Worm (Caenorhabditis elegans) whole organism, mixed stage, embryonic: Measurements from ENCODE around the gene dct-8.
A peak's percentile ranks its signal among the peaks of the same experiment; 100 is the strongest.

Experiments used
- M03D4.4 ChIP-seq: sonication (generic microtip); optimal IDR thresholded peaks from 2 replicates; lab custom pipeline; 2017; ENCODE audit warnings: mild to moderate bottlenecking, missing genetic modification characterization, missing compliant biosample characterization
- bed-3 ChIP-seq: fragments of 200-800 bp; sonication (Bioruptor generic); optimal IDR thresholded peaks from 3 replicates; lab custom pipeline; 2018; ENCODE audit warnings: mild to moderate bottlenecking, missing genetic modification characterization, moderate library complexity, missing compliant biosample characterization
- blmp-1 ChIP-seq: fragments of 150-350 bp; optimal IDR thresholded peaks from 2 replicates; lab custom pipeline; 2014; ENCODE audit warnings: missing biosample characterization, missing genetic modification characterization
- ceh-39 ChIP-seq: fragments of 150-350 bp; optimal IDR thresholded peaks from 2 replicates; lab custom pipeline; 2014; ENCODE audit warnings: missing biosample characterization, missing genetic modification characterization
- ceh-43 ChIP-seq: fragments of 200-800 bp; sonication (Bioruptor generic); optimal IDR thresholded peaks from 2 replicates; lab custom pipeline; 2018; ENCODE audit warnings: mild to moderate bottlenecking, missing genetic modification characterization, moderate library complexity, missing compliant biosample characterization
- ceh-83 ChIP-seq: fragments of 200-800 bp; sonication (Bioruptor generic); optimal IDR thresholded peaks from 2 replicates; lab custom pipeline; 2018; ENCODE audit warnings: mild to moderate bottlenecking, missing genetic modification characterization, missing compliant biosample characterization
- ces-1 ChIP-seq: fragments of 150-350 bp; optimal IDR thresholded peaks from 2 replicates; lab custom pipeline; 2014; ENCODE audit warnings: missing biosample characterization, missing genetic modification reagents, missing genetic modification characterization
- cnd-1 ChIP-seq: fragments of 200-800 bp; sonication (Bioruptor generic); optimal IDR thresholded peaks from 2 replicates; lab custom pipeline; 2018; ENCODE audit warnings: mild to moderate bottlenecking, missing genetic modification characterization, missing compliant biosample characterization
- drap-1 ChIP-seq: fragments of 200-800 bp; sonication (Bioruptor generic); optimal IDR thresholded peaks from 3 replicates; lab custom pipeline; 2018; ENCODE audit warnings: mild to moderate bottlenecking, missing genetic modification characterization, missing compliant biosample characterization
- elt-1 ChIP-seq: sonication (generic microtip); optimal IDR thresholded peaks from 2 replicates; lab custom pipeline; 2017; ENCODE audit warnings: missing genetic modification characterization, mild to moderate bottlenecking, missing compliant biosample characterization, antibody characterized with exemption, moderate library complexity, borderline replicate concordance; ENCODE audit not compliant: insufficient read depth
- elt-3 ChIP-seq: fragments of 150-350 bp; optimal IDR thresholded peaks from 2 replicates; lab custom pipeline; 2014; ENCODE audit warnings: missing biosample characterization, missing genetic modification characterization
- ham-2 ChIP-seq: fragments of 200-800 bp; sonication (Bioruptor generic); optimal IDR thresholded peaks from 2 replicates; lab custom pipeline; 2018; ENCODE audit warnings: mild to moderate bottlenecking, missing genetic modification characterization, missing compliant biosample characterization
- lin-13 ChIP-seq: fragments of 150-350 bp; optimal IDR thresholded peaks from 2 replicates; lab custom pipeline; 2014; ENCODE audit warnings: missing biosample characterization, missing genetic modification characterization
- lin-32 ChIP-seq: fragments of 200-800 bp; sonication (Bioruptor generic); optimal IDR thresholded peaks from 2 replicates; lab custom pipeline; 2018; ENCODE audit warnings: mild to moderate bottlenecking, missing genetic modification characterization, missing compliant biosample characterization
- lsy-2 ChIP-seq: fragments of 150-350 bp; optimal IDR thresholded peaks from 2 replicates; lab custom pipeline; 2014; ENCODE audit warnings: missing biosample characterization, missing genetic modification characterization
- mab-5 ChIP-seq: fragments of 150-350 bp; optimal IDR thresholded peaks from 2 replicates; lab custom pipeline; 2014; ENCODE audit warnings: missing biosample characterization, missing genetic modification characterization
- mep-1 ChIP-seq: fragments of 150-350 bp; optimal IDR thresholded peaks from 2 replicates; lab custom pipeline; 2017; ENCODE audit warnings: missing biosample characterization, missing genetic modification reagents, missing genetic modification characterization, inconsistent platforms
- mls-2 ChIP-seq: sonication (generic microtip); optimal IDR thresholded peaks from 2 replicates; lab custom pipeline; 2016; ENCODE audit warnings: mild to moderate bottlenecking, missing genetic modification characterization, moderate library complexity, missing compliant biosample characterization
- nhr-12 ChIP-seq: fragments of 150-350 bp; optimal IDR thresholded peaks from 2 replicates; lab custom pipeline; 2014; ENCODE audit warnings: missing biosample characterization, missing genetic modification characterization
- nhr-237 ChIP-seq: fragments of 150-350 bp; optimal IDR thresholded peaks from 2 replicates; lab custom pipeline; 2014; ENCODE audit warnings: missing biosample characterization, missing genetic modification characterization
- nhr-28 ChIP-seq: fragments of 150-350 bp; optimal IDR thresholded peaks from 2 replicates; lab custom pipeline; 2014; ENCODE audit warnings: missing biosample characterization, missing genetic modification characterization
- pha-4 ChIP-seq: fragments of 150-350 bp; optimal IDR thresholded peaks from 2 replicates; lab custom pipeline; 2018; ENCODE audit warnings: missing biosample characterization, missing genetic modification reagents, missing genetic modification characterization
- sem-2 ChIP-seq: fragments of 200-800 bp; sonication (Bioruptor generic); optimal IDR thresholded peaks from 2 replicates; lab custom pipeline; 2018; ENCODE audit warnings: mild to moderate bottlenecking, missing genetic modification characterization, missing compliant biosample characterization
- snpc-4 ChIP-seq: fragments of 150-350 bp; optimal IDR thresholded peaks from 2 replicates; lab custom pipeline; 2014; ENCODE audit warnings: missing biosample characterization, missing genetic modification characterization
- sptf-1 ChIP-seq: sonication (generic microtip); optimal IDR thresholded peaks from 2 replicates; lab custom pipeline; 2017; ENCODE audit warnings: mild to moderate bottlenecking, missing genetic modification characterization, moderate library complexity, missing compliant biosample characterization
- tbx-8 ChIP-seq: fragments of 200-800 bp; sonication (Bioruptor generic); optimal IDR thresholded peaks from 2 replicates; lab custom pipeline; 2018; ENCODE audit warnings: mild to moderate bottlenecking, missing genetic modification characterization, moderate library complexity, missing compliant biosample characterization
- unc-120 ChIP-seq: sonication (generic microtip); optimal IDR thresholded peaks from 2 replicates; lab custom pipeline; 2017; ENCODE audit warnings: missing genetic modification characterization, missing compliant biosample characterization; ENCODE audit not compliant: poor library complexity, severe bottlenecking
- unc-39 ChIP-seq: fragments of 150-350 bp; optimal IDR thresholded peaks from 2 replicates; lab custom pipeline; 2014; ENCODE audit warnings: missing biosample characterization, missing genetic modification characterization
- unc-62 ChIP-seq: fragments of 150-350 bp; optimal IDR thresholded peaks from 2 replicates; lab custom pipeline; 2014; ENCODE audit warnings: missing biosample characterization, missing genetic modification reagents, missing genetic modification characterization
- zip-8 ChIP-seq: fragments of 150-350 bp; optimal IDR thresholded peaks from 2 replicates; lab custom pipeline; 2014; ENCODE audit warnings: missing biosample characterization, missing genetic modification characterization

Gene dct-8

DNA sequence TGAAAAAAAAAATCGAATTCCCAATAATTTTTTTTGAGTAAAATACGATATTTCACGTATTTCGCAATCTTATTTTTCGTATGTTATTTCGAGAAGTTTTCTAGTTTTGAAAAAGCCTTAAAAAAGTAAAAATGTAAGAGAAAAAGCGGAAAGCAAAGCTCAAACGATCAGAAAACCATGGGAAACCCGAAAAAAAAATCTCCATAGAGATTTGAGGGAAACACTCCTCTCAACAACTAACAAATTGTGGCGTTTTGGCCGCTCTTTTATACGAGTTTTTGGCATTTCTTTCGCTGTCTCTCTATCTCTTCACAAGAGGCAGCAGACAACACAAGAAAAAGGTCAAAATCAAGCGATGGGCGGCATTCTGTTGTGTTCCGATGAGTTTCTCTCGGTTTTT is 20.5 kb upstream of the dct-8 start:
- TF ChIP-seq sptf-1 (tag; lab: Kevin White, UChicago) (peak; percentile 18), ceh-83 (peak; percentile 34), drap-1 (GFP tag; lab: Kevin White, UChicago) (no peak)
- TF ChIP-seq, all 35 proteins: peak for 2

ce11 chrIV:3875260-3875659 is 19.6 kb upstream of the dct-8 start:
- no peak for TF ChIP-seq cnd-1 (tag; lab: Kevin White, UChicago)
- TF ChIP-seq drap-1 (GFP tag; lab: Kevin White, UChicago), result no peak
- no peak for TF ChIP-seq ham-2
- no peak for TF ChIP-seq mls-2
- TF ChIP-seq unc-39, result no peak
- no peak for TF ChIP-seq nhr-28 (tag; lab: Kevin White, UChicago)
- no peak for TF ChIP-seq blmp-1
- TF ChIP-seq elt-3 (tag; lab: Kevin White, UChicago), result no peak
- TF ChIP-seq elt-1 (tag; lab: Kevin White, UChicago), result no peak
- no peak for TF ChIP-seq snpc-4
- TF ChIP-seq mep-1 (tag; lab: Kevin White, UChicago), result no peak
- TF ChIP-seq nhr-12 (tag; lab: Kevin White, UChicago), result no peak
- TF ChIP-seq ceh-43, result no peak
- TF ChIP-seq lin-32 (GFP tag; lab: Kevin White, UChicago), result no peak
- TF ChIP-seq bed-3, result no peak
- TF ChIP-seq sem-2, result no peak

DNA sequence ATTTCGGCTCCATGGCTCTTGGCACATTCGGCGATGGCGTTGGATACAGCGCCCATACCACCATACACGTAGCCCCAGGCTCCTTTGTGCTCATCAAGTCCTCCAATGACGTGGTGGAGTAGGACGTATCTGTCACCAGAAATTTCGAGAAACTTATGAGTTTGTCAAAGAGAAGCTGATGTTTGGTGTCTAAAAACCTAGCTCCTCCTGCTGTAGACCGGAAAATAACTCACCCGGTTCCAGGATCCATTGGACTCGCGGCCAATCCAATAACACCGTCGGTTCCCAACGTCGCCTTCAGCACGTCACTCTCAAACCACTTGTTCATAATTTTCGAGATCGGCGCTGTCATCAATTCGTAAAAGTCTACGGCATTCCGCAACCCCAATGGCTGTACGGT is 17.9 kb upstream of the dct-8 start:
- TF ChIP-seq sptf-1 (tag; lab: Kevin White, UChicago) (no peak), lsy-2 (no peak), bed-3 (no peak), cnd-1 (tag; lab: Kevin White, UChicago) (no peak), mab-5 (tag; lab: Kevin White, UChicago) (no peak), drap-1 (GFP tag; lab: Kevin White, UChicago) (no peak), nhr-12 (tag; lab: Kevin White, UChicago) (no peak), blmp-1 (no peak), unc-62 (GFP tag; lab: Kevin White, UChicago) (no peak), pha-4 (tag; lab: Kevin White, UChicago) (no peak), M03D4.4 (no peak), zip-8 (tag; lab: Kevin White, UChicago) (no peak)
- TF ChIP-seq, all 35 proteins: peak for 0

ce11 chrIV:3878283-3878938 is 16.5 kb upstream of the dct-8 start, which contains the start of gene F37C4.6:
Gene F37C4.6, minus strand, starts transcription at chrIV:3878333.
- TF ChIP-seq nhr-237 (tag; lab: Kevin White, UChicago) (no peak), nhr-28 (tag; lab: Kevin White, UChicago) (no peak), ham-2 (no peak), unc-120 (tag; lab: Kevin White, UChicago) (no peak), drap-1 (GFP tag; lab: Kevin White, UChicago) (no peak), zip-8 (tag; lab: Kevin White, UChicago) (no peak), pha-4 (tag; lab: Kevin White, UChicago) (no peak), elt-1 (tag; lab: Kevin White, UChicago) (no peak), snpc-4 (no peak), lin-32 (GFP tag; lab: Kevin White, UChicago) (no peak), unc-39 (no peak), lin-13 (tag; lab: Kevin White, UChicago) (no peak)

ce11 chrIV:3881119-3881518 is 13.8 kb upstream of the dct-8 start, which contains the start of the genes F37C4.8 and oac-23:
Gene F37C4.8, minus strand, starts transcription at chrIV:3881219.
Gene oac-23, plus strand, starts transcription at chrIV:3881441.
- no peak for TF ChIP-seq ceh-43
- TF ChIP-seq cnd-1 (tag; lab: Kevin White, UChicago), result no peak
- no peak for TF ChIP-seq sptf-1 (tag; lab: Kevin White, UChicago)
- TF ChIP-seq ces-1, result no peak
- no peak for TF ChIP-seq elt-1 (tag; lab: Kevin White, UChicago)
- TF ChIP-seq drap-1 (GFP tag; lab: Kevin White, UChicago), result no peak
- TF ChIP-seq zip-8 (tag; lab: Kevin White, UChicago), result no peak
- TF ChIP-seq ceh-39, result no peak
- no peak for TF ChIP-seq mep-1 (tag; lab: Kevin White, UChicago)
- TF ChIP-seq tbx-8 (GFP tag; lab: Kevin White, UChicago), result no peak
